Worm (Caenorhabditis elegans): Measurements from ENCODE around the gene dnc-4.
A peak's percentile ranks its signal among the peaks of the same experiment; 100 is the strongest.

Gene dnc-4

ce11 chrIV:8019772-8020496 is at the start of gene dnc-4:
TSS of gene dnc-4 (minus strand) at chrIV:8019808.
- no peak for TF ChIP-seq ama-1 (optimal IDR thresholded peaks at IDR 0.05)
- TF ChIP-seq unc-55 (GFP tag; optimal IDR thresholded peaks at IDR 0.05) = peak; percentile 51
- TF ChIP-seq elt-1 (tag; optimal IDR thresholded peaks at IDR 0.05) = no peak
- TF ChIP-seq nhr-6 (tag; optimal IDR thresholded peaks at IDR 0.05) = no peak
- no peak for TF ChIP-seq nhr-21 (tag; optimal IDR thresholded peaks at IDR 0.05)
- no peak for TF ChIP-seq R02D3.7 (tag; optimal IDR thresholded peaks at IDR 0.05)
- TF ChIP-seq blmp-1 (tag; optimal IDR thresholded peaks at IDR 0.05; ENCODE audit: insufficient read depth) = no peak
- TF ChIP-seq elt-3 (tag; optimal IDR thresholded peaks at IDR 0.05) = no peak
- no peak for TF ChIP-seq gmeb-1 (tag; optimal IDR thresholded peaks at IDR 0.05)
- TF ChIP-seq mab-5 (tag; optimal IDR thresholded peaks at IDR 0.05) = no peak
- TF ChIP-seq lsy-2 (tag; optimal IDR thresholded peaks at IDR 0.05) = peak in 1 of 2 experiments; percentile 34
- peak; percentile 40 for TF ChIP-seq C34F6.9 (tag; optimal IDR thresholded peaks at IDR 0.05)
- TF ChIP-seq sem-4 (tag; optimal IDR thresholded peaks at IDR 0.05) = no peak
- TF ChIP-seq peb-1 (tag; optimal IDR thresholded peaks at IDR 0.05) = no peak
- TF ChIP-seq F13H6.1 (tag; optimal IDR thresholded peaks at IDR 0.05) = no peak

ce11 chrIV:8069104-8069503 is 49.5 kb upstream of the dnc-4 start:
- TF ChIP-seq nhr-77 (tag; optimal IDR thresholded peaks at IDR 0.05) (no peak), skn-1 (tag; optimal IDR thresholded peaks at IDR 0.05) (no peak), mbf-1 (tag; optimal IDR thresholded peaks at IDR 0.05) (no peak), crh-2 (tag; optimal IDR thresholded peaks at IDR 0.05) (no peak), sem-4 (tag; optimal IDR thresholded peaks at IDR 0.05) (peak; percentile 66), nhr-12 (tag; optimal IDR thresholded peaks at IDR 0.05) (no peak), nhr-21 (tag; optimal IDR thresholded peaks at IDR 0.05) (no peak), nhr-6 (tag; optimal IDR thresholded peaks at IDR 0.05) (peak; percentile 11), dmd-4 (tag; optimal IDR thresholded peaks at IDR 0.05) (no peak), lin-11 (tag; optimal IDR thresholded peaks at IDR 0.05) (no peak), gmeb-1 (tag; optimal IDR thresholded peaks at IDR 0.05) (no peak), nhr-23 (tag; optimal IDR thresholded peaks at IDR 0.05) (no peak), elt-3 (tag; optimal IDR thresholded peaks at IDR 0.05) (no peak), ztf-1 (GFP tag; conservative IDR thresholded peaks at IDR 0.05) (no peak), ceh-82 (tag; optimal IDR thresholded peaks at IDR 0.05) (no peak), mab-5 (tag; optimal IDR thresholded peaks at IDR 0.05) (peak; percentile 16), ama-1 (optimal IDR thresholded peaks at IDR 0.05) (no peak), sma-9 (GFP tag; optimal IDR thresholded peaks at IDR 0.05) (no peak), sma-9 (tag; optimal IDR thresholded peaks at IDR 0.05) (no peak), unc-39 (tag; optimal IDR thresholded peaks at IDR 0.05) (no peak), elt-1 (tag; optimal IDR thresholded peaks at IDR 0.05) (no peak), lin-39 (tag; optimal IDR thresholded peaks at IDR 0.05) (peak; percentile 19), nhr-10 (tag; optimal IDR thresholded peaks at IDR 0.05) (no peak), zag-1 (tag; optimal IDR thresholded peaks at IDR 0.05) (no peak), fos-1 (tag; optimal IDR thresholded peaks at IDR 0.05) (no peak), nhr-11 (tag; optimal IDR thresholded peaks at IDR 0.05) (no peak), lsy-2 (tag; optimal IDR thresholded peaks at IDR 0.05) (peak in 1 of 2 experiments; percentile 7), lin-13 (GFP tag; optimal IDR thresholded peaks at IDR 0.05) (no peak), snpc-4 (tag; optimal IDR thresholded peaks at IDR 0.05) (no peak), sma-3 (GFP tag; optimal IDR thresholded peaks at IDR 0.05) (no peak), R02D3.7 (tag; optimal IDR thresholded peaks at IDR 0.05) (no peak), mdl-1 (tag; optimal IDR thresholded peaks at IDR 0.05) (peak in 1 of 2 experiments; percentile 27), blmp-1 (tag; optimal IDR thresholded peaks at IDR 0.05; ENCODE audit: insufficient read depth) (no peak), F13H6.1 (tag; optimal IDR thresholded peaks at IDR 0.05) (peak; percentile 25), unc-55 (GFP tag; optimal IDR thresholded peaks at IDR 0.05) (no peak), ztf-4 (tag; optimal IDR thresholded peaks at IDR 0.05) (no peak), nhr-237 (tag; optimal IDR thresholded peaks at IDR 0.05) (no peak), ZK546.5 (tag; optimal IDR thresholded peaks at IDR 0.05) (no peak), egl-27 (tag; optimal IDR thresholded peaks at IDR 0.05) (no peak), Y55F3AM.14 (GFP tag; optimal IDR thresholded peaks at IDR 0.05) (no peak), ceh-16 (tag; optimal IDR thresholded peaks at IDR 0.05) (no peak), alr-1 (tag; optimal IDR thresholded peaks at IDR 0.05) (no peak)
